Fruit fly (Drosophila melanogaster): ENCODE results near the gene Ada1-2.

- TF ChIP-seq CG8319 (GFP tag; optimal IDR thresholded peaks at IDR 0.05) (no peak), CG11902 (GFP tag; optimal IDR thresholded peaks at IDR 0.05) (no peak), spab (GFP tag; optimal IDR thresholded peaks at IDR 0.05) (no peak), CG9139 (GFP tag; optimal IDR thresholded peaks at IDR 0.05) (no peak), CG6808 (GFP tag; optimal IDR thresholded peaks at IDR 0.05) (no peak), fkh (GFP tag; optimal IDR thresholded peaks at IDR 0.05) (no peak), Smox (GFP tag; optimal IDR thresholded peaks at IDR 0.05) (no peak), Eip75B (GFP tag; optimal IDR thresholded peaks at IDR 0.05) (no peak)
Measured at dm6 chr2L:11977721-11978120, 15.0 kb upstream of the Ada1-2 start.
